Worm (Caenorhabditis elegans) whole organism, dauer: ENCODE data around the gene ift-81.

Experiments
- unc-62 ChIP-seq: sonication (generic microtip); optimal IDR thresholded peaks from 2 replicates; lab custom pipeline; 2017; ENCODE audit warnings: missing biosample characterization, missing genetic modification reagents, missing genetic modification characterization

The ift-81 gene

DNA sequence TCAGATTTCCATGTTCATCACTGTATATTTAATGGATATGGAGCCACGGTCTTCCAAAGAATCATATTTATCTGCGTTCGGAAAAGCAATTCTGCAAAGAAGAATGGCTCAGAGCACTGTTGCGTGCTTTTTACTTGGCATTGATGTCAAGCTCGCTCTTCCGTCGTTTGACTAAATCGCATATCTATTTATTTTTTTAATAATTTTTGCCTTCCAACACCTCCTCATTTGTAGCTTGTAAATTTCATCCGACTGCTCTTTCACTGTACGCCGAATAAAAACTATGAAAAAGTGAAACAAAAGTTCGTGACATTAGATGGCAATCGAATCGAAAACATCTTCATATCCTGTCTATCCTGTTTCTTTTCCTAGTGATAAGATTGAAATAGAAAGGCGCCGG lies 41.5 kb downstream of the ift-81 start, which contains the start of gene C26B9.2:
Gene C26B9.2, plus strand, starts transcription at position 301 of the 400 bp plus-strand sequence.
- TF ChIP-seq unc-62 (GFP tag; lab: Kevin White, UChicago), result no peak

DNA sequence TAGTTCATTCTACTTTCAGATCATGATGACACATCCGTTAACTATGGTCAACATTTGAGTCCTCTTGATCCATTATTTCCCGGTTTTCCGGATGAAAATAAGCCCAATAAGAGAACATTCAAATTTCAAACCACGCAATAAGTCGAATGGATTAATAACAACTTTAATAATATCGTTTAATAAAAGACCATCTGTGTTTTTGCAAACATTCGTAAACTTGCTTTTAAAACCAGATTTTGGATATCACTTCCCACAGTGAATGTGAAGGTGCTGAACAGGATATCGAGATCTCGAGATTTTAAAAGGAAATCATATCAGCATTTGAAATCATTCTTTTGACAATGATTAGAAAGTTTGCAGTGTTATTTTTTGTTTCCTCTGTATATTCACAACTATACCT lies 43.6 kb downstream of the ift-81 start, which contains the start of gene C26B9.7:
Gene C26B9.7, plus strand, starts transcription at position 301 of the 400 bp plus-strand sequence.
- no peak for TF ChIP-seq unc-62 (GFP tag; lab: Kevin White, UChicago)

DNA sequence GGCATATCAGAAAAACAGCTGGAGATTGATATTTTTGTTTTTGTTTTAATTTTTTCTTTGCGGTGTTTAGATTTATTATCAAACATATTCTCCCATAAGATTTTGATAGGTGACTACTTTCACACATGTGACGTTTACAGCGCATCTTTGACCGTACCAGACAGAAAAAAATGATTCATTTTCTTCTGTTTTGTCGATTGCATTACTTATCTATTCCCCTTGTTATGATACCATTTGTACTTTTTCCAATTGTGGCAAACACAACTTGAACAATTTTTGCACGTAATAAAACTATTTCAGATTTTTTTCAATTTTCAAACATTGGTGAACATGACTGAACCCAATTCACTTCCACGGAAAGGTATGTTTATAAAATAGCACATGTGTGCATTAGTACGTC lies 45.9 kb downstream of the ift-81 start, which contains the start of gene C26B9.1:
Gene C26B9.1, plus strand, starts transcription at position 301 of the 400 bp plus-strand sequence.
- no peak for TF ChIP-seq unc-62 (GFP tag; lab: Kevin White, UChicago)

DNA sequence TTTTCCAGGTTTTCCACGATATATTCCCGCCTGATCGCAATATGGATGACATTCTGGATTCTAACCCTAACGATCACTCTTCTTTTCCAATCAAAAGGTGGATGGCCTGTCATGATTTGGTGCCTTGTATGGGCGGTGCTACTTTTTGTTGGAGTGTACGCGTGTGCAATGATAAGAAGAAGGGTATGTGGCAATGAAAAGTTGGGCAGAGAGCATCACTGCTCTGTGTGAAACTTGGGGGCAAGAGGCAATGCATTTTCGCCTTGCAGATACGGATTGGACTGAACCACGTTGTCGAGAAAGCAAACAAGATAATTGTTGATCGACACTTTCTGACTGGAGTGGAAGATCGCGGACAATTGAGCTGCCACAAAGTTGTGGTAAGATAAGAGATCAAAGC lies 47.9 kb downstream of the ift-81 start:
- TF ChIP-seq unc-62 (GFP tag; lab: Kevin White, UChicago), result no peak

DNA sequence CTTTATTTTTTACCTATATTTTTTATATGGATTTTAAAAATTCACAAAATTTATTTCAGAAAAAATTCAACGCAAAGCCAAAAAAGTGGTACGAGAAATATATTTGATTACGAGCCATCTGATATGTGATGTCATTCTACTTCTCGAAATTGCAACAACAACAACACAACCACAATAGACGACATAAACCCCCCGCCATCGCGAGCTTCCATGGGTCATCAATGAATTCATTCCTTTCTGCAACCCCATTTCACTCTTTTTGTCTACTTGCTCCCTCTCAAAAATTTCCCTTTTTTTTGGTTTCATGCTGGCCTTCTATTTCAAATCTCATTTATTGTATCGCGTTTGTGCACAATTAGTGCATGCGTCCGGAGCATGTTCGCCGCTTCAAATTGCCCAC lies 49.5 kb downstream of the ift-81 start:
- TF ChIP-seq unc-62 (GFP tag; lab: Kevin White, UChicago), result no peak

DNA sequence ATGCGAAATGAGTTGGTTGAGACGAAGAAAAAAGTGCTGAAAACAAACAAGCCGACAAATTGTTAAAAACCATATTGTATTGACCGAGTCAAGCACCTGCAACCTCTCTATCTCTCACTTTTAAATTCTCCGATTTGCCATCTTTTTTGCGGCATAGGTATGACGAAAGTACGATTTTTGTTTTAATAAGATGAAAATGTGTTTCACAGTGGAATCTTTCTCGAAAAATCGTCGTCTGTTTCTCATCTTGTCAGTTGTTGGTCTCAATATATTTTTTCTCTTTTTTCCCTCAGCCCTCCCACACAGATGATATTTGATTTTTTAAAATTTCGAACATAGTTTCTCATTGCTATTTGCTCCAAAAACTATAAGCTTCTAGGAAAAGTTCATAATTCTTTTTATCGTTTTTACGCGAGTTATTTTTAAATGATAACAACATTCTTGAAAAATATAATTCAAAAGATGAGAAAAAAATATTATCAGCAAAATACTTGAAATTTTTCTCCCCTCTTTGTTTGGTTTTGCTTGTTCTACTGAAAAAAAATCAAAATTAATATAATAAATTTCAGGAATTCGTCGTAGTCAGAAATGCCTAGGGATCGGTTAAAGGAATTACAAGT lies 50.3 kb downstream of the ift-81 start, which contains the start of gene syx-3:
Gene syx-3, plus strand, starts transcription at position 570 of the 620 bp plus-strand sequence.
- TF ChIP-seq unc-62 (GFP tag; lab: Kevin White, UChicago), result no peak

DNA sequence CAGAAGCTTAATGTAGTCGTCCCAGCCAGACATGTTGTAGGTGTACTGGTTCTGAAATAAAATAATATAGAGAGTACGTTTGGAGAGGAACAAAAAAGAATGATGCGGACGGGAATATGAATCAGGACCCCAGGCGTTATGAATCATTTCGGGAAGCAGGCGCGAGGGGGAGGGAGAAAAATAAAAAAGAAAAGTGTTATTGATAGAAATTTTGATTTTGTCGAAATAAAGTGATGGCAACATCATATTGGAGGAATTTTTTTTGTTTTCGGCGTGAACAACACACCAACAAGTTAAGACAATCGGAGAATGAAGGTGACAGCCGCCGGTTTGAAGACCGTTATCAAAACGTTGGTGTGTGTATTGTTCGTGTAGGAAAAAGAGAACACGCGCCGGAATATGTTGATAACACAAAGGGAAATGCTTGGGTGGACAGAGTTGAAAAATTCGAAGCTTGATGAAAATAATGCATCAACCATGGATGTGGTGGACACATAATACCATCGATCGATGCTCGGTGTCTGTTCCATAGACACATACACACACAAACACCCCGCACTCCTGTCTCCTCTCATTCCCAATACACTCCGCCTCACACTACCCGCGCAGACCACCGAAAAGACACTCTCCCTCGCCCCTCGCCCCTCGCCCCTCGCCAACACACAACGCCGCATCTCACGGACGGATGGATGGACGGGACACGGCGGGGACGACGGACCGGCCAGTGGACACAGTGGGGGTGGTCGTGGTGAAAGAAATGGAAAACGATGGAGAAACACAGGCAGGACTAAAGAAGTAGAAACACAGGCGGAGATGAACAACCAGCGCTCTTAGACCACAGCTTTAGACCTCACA lies 55.9 kb downstream of the ift-81 start, which contains the start of gene pfn-2:
Gene pfn-2, minus strand, starts transcription at position 51 of the 855 bp plus-strand sequence.
- TF ChIP-seq unc-62 (GFP tag; lab: Kevin White, UChicago), result no peak

DNA sequence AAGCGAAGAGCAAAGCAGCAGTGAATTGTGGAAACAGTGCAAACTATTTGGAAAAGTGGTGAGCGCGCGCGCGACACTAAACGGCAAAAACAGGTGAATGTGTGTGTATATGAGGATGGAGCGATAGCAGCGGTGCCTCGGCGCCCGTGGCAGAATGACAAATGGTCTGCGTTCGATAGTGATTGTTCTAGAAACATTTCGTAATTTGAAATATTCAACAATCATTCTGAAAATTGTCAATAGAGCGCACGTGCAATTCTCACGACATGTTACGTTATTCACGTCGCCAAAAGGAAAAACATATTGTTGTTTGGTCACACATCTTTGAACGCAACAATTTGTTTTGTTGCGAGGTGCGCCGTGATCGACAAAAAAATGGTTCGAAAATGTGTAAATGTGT lies 56.9 kb downstream of the ift-81 start:
- no peak for TF ChIP-seq unc-62 (GFP tag; lab: Kevin White, UChicago)
